Worm (Caenorhabditis elegans) whole organism, L2 larva: ENCODE results near the gene timm-17B.1.

ENCODE experiments used
- ZK546.5 ChIP-seq: sonication (generic microtip); optimal IDR thresholded peaks from 2 replicates; lab custom pipeline; 2017; ENCODE audit warnings: missing biosample characterization, missing genetic modification characterization
- mdl-1 ChIP-seq, 2 experiments: fragments of 150-350 bp in 1 of 2; sonication (generic microtip) in 1 of 2; optimal IDR thresholded peaks; 2 replicates each; lab custom pipeline; 2017; ENCODE audit warnings: missing biosample characterization in 2 of 2, missing genetic modification characterization in 2 of 2
- nhr-12 ChIP-seq: fragments of 150-350 bp; optimal IDR thresholded peaks from 2 replicates; lab custom pipeline; 2014; ENCODE audit warnings: missing biosample characterization, missing genetic modification characterization
- nhr-25 ChIP-seq: fragments of 150-350 bp; sonication (generic microtip); optimal IDR thresholded peaks from 3 replicates; lab custom pipeline; 2014; ENCODE audit warnings: missing biosample characterization, missing genetic modification characterization
- peb-1 ChIP-seq: fragments of 150-350 bp; optimal IDR thresholded peaks from 2 replicates; lab custom pipeline; 2014; ENCODE audit warnings: missing biosample characterization, missing genetic modification characterization
- skn-1 ChIP-seq: sonication (generic microtip); optimal IDR thresholded peaks from 2 replicates; lab custom pipeline; 2017; ENCODE audit warnings: missing biosample characterization, missing genetic modification characterization
- unc-55 ChIP-seq: fragments of 150-350 bp; sonication (generic microtip); optimal IDR thresholded peaks from 3 replicates; lab custom pipeline; 2014; ENCODE audit warnings: missing biosample characterization, missing genetic modification reagents, missing genetic modification characterization
- unc-62 ChIP-seq: fragments of 150-350 bp; optimal IDR thresholded peaks from 2 replicates; lab custom pipeline; 2014; ENCODE audit warnings: missing biosample characterization, missing genetic modification reagents, missing genetic modification characterization
- ztf-1 ChIP-seq: fragments of 200-800 bp; sonication (Bioruptor generic); conservative IDR thresholded peaks from 2 replicates; pipeline ENCODE4 v1.3.6; 2022; ENCODE audit warnings: missing genetic modification characterization, missing compliant biosample characterization
- ztf-4 ChIP-seq: fragments of 150-350 bp; optimal IDR thresholded peaks from 2 replicates; lab custom pipeline; 2014; ENCODE audit warnings: missing biosample characterization, missing genetic modification characterization

DNA sequence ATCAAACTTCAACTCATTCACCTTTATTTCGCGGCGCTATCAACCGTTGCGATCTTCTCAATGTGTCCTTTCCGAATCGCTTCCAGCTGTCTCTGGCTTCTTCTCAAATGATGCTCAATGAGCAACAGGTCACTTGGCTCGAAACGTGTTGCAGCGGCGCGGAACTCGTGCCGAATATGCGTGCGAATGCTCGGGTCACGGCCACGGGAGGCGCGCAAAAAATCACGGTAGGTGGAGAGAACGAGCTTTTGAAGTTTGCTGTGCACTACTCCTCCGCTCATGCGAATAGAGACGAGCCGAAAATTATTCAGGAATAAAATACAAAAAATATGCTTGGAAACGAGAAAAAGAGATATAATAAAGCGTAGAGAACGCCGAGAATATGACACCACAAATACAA lies 34.8 kb downstream of the timm-17B.1 start, which contains the start of gene cif-1:
- TF ChIP-seq ztf-4 (tag; lab: Kevin White, UChicago) (no peak), mdl-1 (tag; optimal IDR thresholded peaks at IDR 0.05; lab: Kevin White, UChicago) (no peak), unc-62 (GFP tag; lab: Kevin White, UChicago) (no peak), nhr-12 (tag; lab: Kevin White, UChicago) (no peak), nhr-25 (tag; lab: Kevin White, UChicago) (no peak), skn-1 (tag; lab: Kevin White, UChicago) (no peak), ZK546.5 (no peak), unc-55 (GFP tag; lab: Kevin White, UChicago) (no peak), ztf-1 (no peak), peb-1 (tag; lab: Kevin White, UChicago) (no peak)
